Worm (Caenorhabditis elegans): ENCODE results near the gene fbxb-60.

- TF ChIP-seq Y56A3A.18 (GFP tag; IDR thresholded peaks at IDR 0.05), result no peak
- TF ChIP-seq madf-6 (GFP tag; IDR thresholded peaks at IDR 0.05), result no peak
- no peak for TF ChIP-seq ama-1 (optimal IDR thresholded peaks at IDR 0.05)
- TF ChIP-seq ama-1 (GFP tag; optimal IDR thresholded peaks at IDR 0.05), result no peak
- no peak for TF ChIP-seq bed-2 (GFP tag; IDR thresholded peaks at IDR 0.05)
- no peak for TF ChIP-seq tbx-9 (tag; optimal IDR thresholded peaks at IDR 0.05; ENCODE audit: borderline replicate concordance)
- no peak for TF ChIP-seq lag-1 (GFP tag; IDR thresholded peaks at IDR 0.05)
- TF ChIP-seq gei-17 (GFP tag; optimal IDR thresholded peaks at IDR 0.05), result no peak
- no peak for TF ChIP-seq hmg-1.2 (GFP tag; IDR thresholded peaks at IDR 0.05)
- no peak for TF ChIP-seq dpff-1 (tag; optimal IDR thresholded peaks at IDR 0.05)
- no peak for TF ChIP-seq lin-35 (GFP tag; optimal IDR thresholded peaks at IDR 0.05)
- no peak for TF ChIP-seq Y79H2A.3 (GFP tag; conservative IDR thresholded peaks at IDR 0.05)
- no peak for TF ChIP-seq snpc-4 (GFP tag; optimal IDR thresholded peaks at IDR 0.05)
- TF ChIP-seq snpc-4 (tag; optimal IDR thresholded peaks at IDR 0.05), result no peak
- TF ChIP-seq ceh-79 (tag; optimal IDR thresholded peaks at IDR 0.05), result no peak
- no peak for TF ChIP-seq hlh-26 (GFP tag; conservative IDR thresholded peaks at IDR 0.05)
These were observed 11.7 kb upstream of the fbxb-60 start for ce11 chrV:19285921-19286320.
